Worm (Caenorhabditis elegans): ENCODE results near the gene C23H3.2.

ce11 chrII:105327-105882, 44.3 kb downstream of the C23H3.2 start:
- TF ChIP-seq lin-39 (tag; optimal IDR thresholded peaks at IDR 0.05) (no peak), pha-4 (tag; optimal IDR thresholded peaks at IDR 0.05) (no peak), nfya-1 (tag; optimal IDR thresholded peaks at IDR 0.05; ENCODE audit: insufficient read depth) (no peak), nhr-12 (tag; optimal IDR thresholded peaks at IDR 0.05) (no peak), elt-3 (tag; optimal IDR thresholded peaks at IDR 0.05) (no peak), ztf-4 (tag; optimal IDR thresholded peaks at IDR 0.05) (no peak), lin-15B (tag; optimal IDR thresholded peaks at IDR 0.05) (no peak), ama-1 (optimal IDR thresholded peaks at IDR 0.05) (no peak), daf-12 (tag; optimal IDR thresholded peaks at IDR 0.05) (no peak), mdl-1 (tag; optimal IDR thresholded peaks at IDR 0.05) (no peak), aly-2 (tag; optimal IDR thresholded peaks at IDR 0.05) (no peak), nhr-11 (tag; optimal IDR thresholded peaks at IDR 0.05) (no peak)
